Worm (Caenorhabditis elegans) whole organism, young adult: Measurements from ENCODE around the gene rnh-1.0.

Source experiments
- B0035.1 ChIP-seq: sonication (generic microtip); optimal IDR thresholded peaks from 2 replicates; lab custom pipeline; 2016; ENCODE audit warnings: missing genetic modification characterization, mild to moderate bottlenecking, missing compliant biosample characterization, missing genotype, missing genetic modification reagents
- B0261.1 ChIP-seq: sonication (generic microtip); optimal IDR thresholded peaks from 2 replicates; lab custom pipeline; 2016; ENCODE audit warnings: mild to moderate bottlenecking, missing genetic modification characterization, moderate library complexity, missing compliant biosample characterization
- B0336.3 ChIP-seq: fragments of 200-800 bp; sonication (Bioruptor generic); IDR thresholded peaks from 2 replicates; pipeline ENCODE4 v1.3.6; 2022; ENCODE audit warnings: missing genetic modification characterization, missing compliant biosample characterization
- C06A6.2 ChIP-seq: fragments of 200-800 bp; sonication (Bioruptor generic); conservative IDR thresholded peaks from 2 replicates; pipeline ENCODE4 v1.3.6; 2022; ENCODE audit warnings: missing genetic modification characterization, missing compliant biosample characterization
- F10E7.11 ChIP-seq: sonication (generic microtip); optimal IDR thresholded peaks from 2 replicates; lab custom pipeline; 2017; ENCODE audit warnings: mild to moderate bottlenecking, missing genetic modification characterization, moderate library complexity, missing compliant biosample characterization
- F37B4.10 ChIP-seq: fragments of 200-800 bp; sonication (Bioruptor generic); IDR thresholded peaks from 2 replicates; pipeline ENCODE4 v1.3.6; 2022; ENCODE audit warnings: missing genetic modification characterization, missing compliant biosample characterization
- F57C9.4 ChIP-seq: sonication (generic microtip); optimal IDR thresholded peaks from 2 replicates; lab custom pipeline; 2017; ENCODE audit warnings: mild to moderate bottlenecking, missing genetic modification characterization, missing compliant biosample characterization
- K11D2.4 ChIP-seq: fragments of 200-800 bp; sonication (Bioruptor generic); IDR thresholded peaks from 2 replicates; pipeline ENCODE4 v1.3.6; 2022; ENCODE audit warnings: missing genetic modification reagents, missing genetic modification characterization, missing compliant biosample characterization
- T26A5.8 ChIP-seq: sonication (generic microtip); optimal IDR thresholded peaks from 2 replicates; lab custom pipeline; 2016; ENCODE audit warnings: missing genetic modification characterization, missing compliant biosample characterization
- Y79H2A.3 ChIP-seq: fragments of 200-800 bp; sonication (Bioruptor generic); conservative IDR thresholded peaks from 2 replicates; pipeline ENCODE4 v1.3.6; 2022; ENCODE audit warnings: missing genetic modification reagents, missing genetic modification characterization, missing compliant biosample characterization
- ZK185.1 ChIP-seq: sonication (generic microtip); optimal IDR thresholded peaks from 2 replicates; lab custom pipeline; 2016; ENCODE audit warnings: mild to moderate bottlenecking, missing genetic modification characterization, missing compliant biosample characterization; ENCODE audit not compliant: poor library complexity, severe bottlenecking
- akir-1 ChIP-seq: fragments of 200-800 bp; sonication (Bioruptor generic); optimal IDR thresholded peaks from 2 replicates; lab custom pipeline; 2018; ENCODE audit warnings: mild to moderate bottlenecking, missing genetic modification characterization, moderate library complexity, missing compliant biosample characterization
- aptf-3 ChIP-seq: fragments of 200-800 bp; sonication (Bioruptor generic); IDR thresholded peaks from 2 replicates; pipeline ENCODE4 v1.3.6; 2022; ENCODE audit warnings: missing genetic modification characterization, missing compliant biosample characterization
- attf-3 ChIP-seq: fragments of 200-800 bp; sonication (Bioruptor generic); conservative IDR thresholded peaks from 2 replicates; pipeline ENCODE4 v1.3.6; 2022; ENCODE audit warnings: missing genetic modification reagents, missing genetic modification characterization, missing compliant biosample characterization
- attf-5 ChIP-seq: fragments of 200-800 bp; sonication (Bioruptor generic); optimal IDR thresholded peaks from 2 replicates; lab custom pipeline; 2018; ENCODE audit warnings: mild to moderate bottlenecking, missing genetic modification characterization, missing compliant biosample characterization
- bed-1 ChIP-seq: fragments of 200-800 bp; sonication (Bioruptor generic); IDR thresholded peaks from 2 replicates; pipeline ENCODE4 v1.3.6; 2022; ENCODE audit warnings: missing genetic modification reagents, missing genetic modification characterization, missing compliant biosample characterization
- bed-2 ChIP-seq: fragments of 200-800 bp; sonication (Bioruptor generic); IDR thresholded peaks from 2 replicates; pipeline ENCODE4 v1.3.6; 2022; ENCODE audit warnings: missing genetic modification reagents, missing genetic modification characterization, missing compliant biosample characterization
- ccch-3 ChIP-seq: fragments of 200-800 bp; sonication (Bioruptor generic); optimal IDR thresholded peaks from 2 replicates; lab custom pipeline; 2018; ENCODE audit warnings: mild to moderate bottlenecking, missing genetic modification characterization, missing compliant biosample characterization
- cebp-2 ChIP-seq: fragments of 200-800 bp; sonication (Bioruptor generic); IDR thresholded peaks from 2 replicates; pipeline ENCODE4 v1.3.6; 2022; ENCODE audit warnings: missing genetic modification characterization, missing compliant biosample characterization
- chd-7 ChIP-seq: sonication (generic microtip); optimal IDR thresholded peaks from 2 replicates; lab custom pipeline; 2016; ENCODE audit warnings: mild to moderate bottlenecking, missing genetic modification characterization, moderate library complexity, missing compliant biosample characterization
- dox-1 ChIP-seq: fragments of 200-800 bp; sonication (Bioruptor generic); IDR thresholded peaks from 2 replicates; pipeline ENCODE4 v1.3.6; 2022; ENCODE audit warnings: missing genetic modification reagents, missing genetic modification characterization, missing compliant biosample characterization
- dpff-1 ChIP-seq: sonication (generic microtip); optimal IDR thresholded peaks from 2 replicates; lab custom pipeline; 2017; ENCODE audit warnings: mild to moderate bottlenecking, missing genetic modification characterization, missing compliant biosample characterization
- egl-44 ChIP-seq: fragments of 200-800 bp; sonication (Bioruptor generic); IDR thresholded peaks from 2 replicates; pipeline ENCODE4 v1.3.6; 2022; ENCODE audit warnings: missing genetic modification reagents, missing genetic modification characterization, missing compliant biosample characterization
- ets-4 ChIP-seq: fragments of 200-800 bp; sonication (Bioruptor generic); optimal IDR thresholded peaks from 2 replicates; lab custom pipeline; 2018; ENCODE audit warnings: mild to moderate bottlenecking, missing genetic modification characterization, missing compliant biosample characterization
- gei-17 ChIP-seq: fragments of 200-800 bp; sonication (Bioruptor generic); optimal IDR thresholded peaks from 2 replicates; lab custom pipeline; 2018; ENCODE audit warnings: mild to moderate bottlenecking, missing genetic modification characterization, missing compliant biosample characterization
- him-1 ChIP-seq: sonication (generic microtip); optimal IDR thresholded peaks from 2 replicates; lab custom pipeline; 2016; ENCODE audit warnings: missing genotype, missing genetic modification reagents, missing genetic modification characterization, missing compliant biosample characterization
- hlh-26 ChIP-seq: fragments of 200-800 bp; sonication (Bioruptor generic); conservative IDR thresholded peaks from 2 replicates; pipeline ENCODE4 v1.3.6; 2022; ENCODE audit warnings: missing genetic modification reagents, missing genetic modification characterization, missing compliant biosample characterization
- hmg-20 ChIP-seq: fragments of 200-800 bp; sonication (Bioruptor generic); IDR thresholded peaks from 2 replicates; pipeline ENCODE4 v1.3.6; 2022; ENCODE audit warnings: missing genetic modification reagents, missing genetic modification characterization, missing compliant biosample characterization
- hrde-1 ChIP-seq: sonication (generic microtip); optimal IDR thresholded peaks from 2 replicates; lab custom pipeline; 2016; ENCODE audit warnings: missing genetic modification characterization, mild to moderate bottlenecking, missing compliant biosample characterization, moderate library complexity, missing genotype, missing genetic modification reagents, borderline replicate concordance
- lin-35 ChIP-seq, 3 experiments: fragments of 150-350 bp in 2 of 3; sonication (generic microtip) in 1 of 3; optimal IDR thresholded peaks; 2 replicates each; lab custom pipeline; 2014 to 2018; ENCODE audit warnings: missing biosample characterization in 3 of 3, missing genetic modification characterization in 3 of 3, missing genetic modification reagents in 3 of 3
- lsl-1 ChIP-seq: fragments of 200-800 bp; sonication (Bioruptor generic); optimal IDR thresholded peaks from 2 replicates; lab custom pipeline; 2018; ENCODE audit warnings: mild to moderate bottlenecking, missing genetic modification characterization, moderate library complexity, missing compliant biosample characterization
- lsy-27 ChIP-seq: sonication (generic microtip); optimal IDR thresholded peaks from 2 replicates; lab custom pipeline; 2017; ENCODE audit warnings: missing genetic modification characterization, mild to moderate bottlenecking, missing compliant biosample characterization, antibody characterized with exemption, missing genotype, borderline replicate concordance; ENCODE audit not compliant: insufficient read depth
- madf-10 ChIP-seq: sonication (generic microtip); optimal IDR thresholded peaks from 2 replicates; lab custom pipeline; 2016; ENCODE audit warnings: mild to moderate bottlenecking, missing genetic modification characterization, missing compliant biosample characterization
- madf-8 ChIP-seq: fragments of 200-800 bp; sonication (Bioruptor generic); conservative IDR thresholded peaks from 2 replicates; pipeline ENCODE4 v1.3.6; 2022; ENCODE audit warnings: missing genetic modification reagents, missing genetic modification characterization, missing compliant biosample characterization
- mcd-1 ChIP-seq: fragments of 200-800 bp; sonication (Bioruptor generic); IDR thresholded peaks from 2 replicates; pipeline ENCODE4 v1.3.6; 2022; ENCODE audit warnings: missing genetic modification reagents, missing genetic modification characterization, missing compliant biosample characterization
- mel-28 ChIP-seq: sonication (generic microtip); optimal IDR thresholded peaks from 2 replicates; lab custom pipeline; 2016; ENCODE audit warnings: borderline replicate concordance, mild to moderate bottlenecking, missing genetic modification characterization, missing compliant biosample characterization
- nfya-1 ChIP-seq: sonication (generic microtip); optimal IDR thresholded peaks from 2 replicates; lab custom pipeline; 2017; ENCODE audit warnings: antibody characterized with exemption, missing compliant biosample characterization, missing genetic modification characterization, borderline replicate concordance; ENCODE audit not compliant: insufficient read depth
- nfya-2 ChIP-seq: fragments of 200-800 bp; sonication (Bioruptor generic); IDR thresholded peaks from 2 replicates; pipeline ENCODE4 v1.3.6; 2022; ENCODE audit warnings: missing genetic modification reagents, missing genetic modification characterization, missing compliant biosample characterization
- nhr-120 ChIP-seq: fragments of 200-800 bp; sonication (Bioruptor generic); IDR thresholded peaks from 2 replicates; pipeline ENCODE4 v1.3.6; 2022; ENCODE audit warnings: missing genetic modification characterization, missing compliant biosample characterization
- nhr-179 ChIP-seq: sonication (generic microtip); optimal IDR thresholded peaks from 2 replicates; lab custom pipeline; 2016; ENCODE audit warnings: mild to moderate bottlenecking, missing genetic modification characterization, missing compliant biosample characterization
- repo-1 ChIP-seq: sonication (generic microtip); optimal IDR thresholded peaks from 2 replicates; lab custom pipeline; 2017; ENCODE audit warnings: mild to moderate bottlenecking, missing genetic modification characterization, missing compliant biosample characterization
- snpc-1.1 ChIP-seq: sonication (generic microtip); optimal IDR thresholded peaks from 2 replicates; lab custom pipeline; 2017; ENCODE audit warnings: missing genetic modification characterization, mild to moderate bottlenecking, missing compliant biosample characterization, antibody characterized with exemption, moderate library complexity, missing genotype, missing genetic modification reagents; ENCODE audit not compliant: insufficient read depth
- snpc-1.3 ChIP-seq: sonication (generic microtip); optimal IDR thresholded peaks from 2 replicates; lab custom pipeline; 2017; ENCODE audit warnings: missing genetic modification characterization, mild to moderate bottlenecking, missing compliant biosample characterization, antibody characterized with exemption, moderate library complexity, missing genotype, missing genetic modification reagents; ENCODE audit not compliant: insufficient read depth
- snpc-3.4 ChIP-seq: sonication (generic microtip); optimal IDR thresholded peaks from 2 replicates; lab custom pipeline; 2017; ENCODE audit warnings: missing genetic modification characterization, mild to moderate bottlenecking, missing compliant biosample characterization, antibody characterized with exemption, moderate library complexity, missing genotype, missing genetic modification reagents
- tbx-9 ChIP-seq: sonication (generic microtip); optimal IDR thresholded peaks from 2 replicates; lab custom pipeline; 2016; ENCODE audit warnings: borderline replicate concordance, missing genetic modification characterization, inconsistent platforms, missing compliant biosample characterization
- zfh-2 ChIP-seq: fragments of 200-800 bp; sonication (Bioruptor generic); conservative IDR thresholded peaks from 2 replicates; pipeline ENCODE4 v1.3.6; 2022; ENCODE audit warnings: missing genetic modification reagents, missing genetic modification characterization, missing compliant biosample characterization
- ztf-18 ChIP-seq: sonication (generic microtip); optimal IDR thresholded peaks from 2 replicates; lab custom pipeline; 2016; ENCODE audit warnings: missing genotype, mild to moderate bottlenecking, missing genetic modification characterization, missing compliant biosample characterization
- ztf-28 ChIP-seq: fragments of 200-800 bp; sonication (Bioruptor generic); IDR thresholded peaks from 2 replicates; pipeline ENCODE4 v1.3.6; 2022; ENCODE audit warnings: missing genetic modification reagents, missing genetic modification characterization, missing compliant biosample characterization

The rnh-1.0 gene

DNA sequence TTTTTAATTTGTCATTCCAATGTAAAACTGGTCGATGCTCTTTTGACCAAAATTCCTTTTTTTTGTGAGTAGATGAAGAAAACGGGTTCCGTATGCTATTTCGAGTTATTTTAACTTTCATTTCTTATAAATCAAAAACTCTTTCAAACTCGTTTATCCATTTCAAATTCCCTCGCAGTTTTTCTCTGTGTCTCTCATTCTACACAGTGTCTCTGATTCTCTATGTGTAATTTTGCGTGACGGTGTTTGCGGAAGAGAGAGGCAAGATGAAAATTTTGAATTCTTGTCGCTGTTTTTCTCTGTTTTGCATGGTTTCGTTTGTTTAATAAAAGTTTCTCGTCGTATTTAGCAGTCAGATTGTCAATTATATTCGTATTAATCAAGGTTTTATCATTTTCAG is 4.0 kb downstream of the rnh-1.0 start, which contains the start of gene citk-2:
TSS of gene citk-2 (plus strand) at position 399 of the 400 bp plus-strand sequence.
- TF ChIP-seq ccch-3 (GFP tag; lab: Kevin White, UChicago) (no peak), repo-1 (tag; lab: Kevin White, UChicago) (no peak), lsl-1 (GFP tag; lab: Kevin White, UChicago) (peak; percentile 30), nhr-120 (GFP tag; lab: Robert Waterston, UW) (no peak), madf-10 (tag; lab: Kevin White, UChicago) (no peak), dox-1 (peak; percentile 30; the same call in 1 of the 2 replicates), chd-7 (tag; lab: Kevin White, UChicago) (no peak), bed-2 (no peak), akir-1 (no peak), T26A5.8 (tag; lab: Kevin White, UChicago) (no peak), mcd-1 (GFP tag; lab: Robert Waterston, UW) (peak; percentile 79), ZK185.1 (peak; percentile 53), Y79H2A.3 (GFP tag; lab: Robert Waterston, UW) (no peak), snpc-1.1 (tag; lab: Kevin White, UChicago) (peak; percentile 41), hrde-1 (tag; lab: Kevin White, UChicago) (no peak), dpff-1 (no peak), B0336.3 (0 out of 2 replicates have a peak, but pooled peaks have one; percentile 25), snpc-3.4 (tag; lab: Kevin White, UChicago) (peak; percentile 55), cebp-2 (GFP tag; lab: Robert Waterston, UW) (no peak), ztf-28 (GFP tag; lab: Robert Waterston, UW) (no peak), lin-35 (GFP tag; optimal IDR thresholded peaks at IDR 0.05; lab: Kevin White, UChicago) (peak; percentile 52 to 98 (median 71)), F10E7.11 (no peak), gei-17 (GFP tag; lab: Kevin White, UChicago) (no peak), nfya-2 (GFP tag; lab: Robert Waterston, UW) (no peak), K11D2.4 (GFP tag; lab: Robert Waterston, UW) (no peak), aptf-3 (GFP tag; lab: Robert Waterston, UW) (no peak), him-1 (no peak), mel-28 (no peak), C06A6.2 (GFP tag; lab: Robert Waterston, UW) (0 out of 2 replicates have a peak, but pooled peaks have one; percentile 50), hlh-26 (GFP tag; lab: Robert Waterston, UW) (no peak), nfya-1 (tag; lab: Kevin White, UChicago) (no peak), B0261.1 (tag; lab: Kevin White, UChicago) (no peak), bed-1 (GFP tag; lab: Robert Waterston, UW) (no peak), lsy-27 (tag; lab: Kevin White, UChicago) (no peak), nhr-179 (no peak), attf-3 (peak; percentile 30; the same call in 1 of the 2 replicates), ets-4 (no peak), hmg-20 (GFP tag; lab: Robert Waterston, UW) (no peak), B0035.1 (tag; lab: Kevin White, UChicago) (no peak), F37B4.10 (GFP tag; lab: Robert Waterston, UW) (no peak), attf-5 (peak; percentile 19), snpc-1.3 (tag; lab: Kevin White, UChicago) (no peak), zfh-2 (GFP tag; lab: Robert Waterston, UW) (no peak), ztf-18 (tag; lab: Kevin White, UChicago) (peak; percentile 5), madf-8 (GFP tag; lab: Robert Waterston, UW) (no peak), F57C9.4 (tag; lab: Kevin White, UChicago) (no peak), egl-44 (GFP tag; lab: Robert Waterston, UW) (no peak), tbx-9 (no peak)
